Fruit fly (Drosophila melanogaster): ENCODE data around the gene CG31673.
A peak's percentile ranks its signal among the peaks of the same experiment; 100 is the strongest.

Gene CG31673

dm6 chr2L:20811039-20811652, 18.3 kb upstream of the CG31673 start (continued):
- TF ChIP-seq CG5180 (GFP tag; optimal IDR thresholded peaks at IDR 0.05) (peak; percentile 28), cwo (GFP tag; optimal IDR thresholded peaks at IDR 0.05) (peak; percentile 38), Gsc (GFP tag; IDR thresholded peaks at IDR 0.05) (no peak), Myb (GFP tag; optimal IDR thresholded peaks at IDR 0.05) (no peak), CG4282 (GFP tag; optimal IDR thresholded peaks at IDR 0.05) (no peak), CG17385 (GFP tag; optimal IDR thresholded peaks at IDR 0.05) (peak; percentile 55), Atf6 (GFP tag; IDR thresholded peaks at IDR 0.05) (peak; percentile 39; the same call in 1 of the 2 replicates), aop (GFP tag; IDR thresholded peaks at IDR 0.05) (no peak), CG17186 (GFP tag; optimal IDR thresholded peaks at IDR 0.05) (no peak), CG34422 (GFP tag; IDR thresholded peaks at IDR 0.05) (0 out of 3 replicates have a peak, but pooled peaks have one; percentile 30), CG3407 (GFP tag; optimal IDR thresholded peaks at IDR 0.05) (no peak), CG9817 (tag; optimal IDR thresholded peaks at IDR 0.05) (peak; percentile 24), mirr (GFP tag; optimal IDR thresholded peaks at IDR 0.05) (no peak), B-H1 (GFP tag; IDR thresholded peaks at IDR 0.05) (peak; percentile 21; the same call in 1 of the 3 replicates), CG18476 (GFP tag; optimal IDR thresholded peaks at IDR 0.05) (peak; percentile 25), CG10959 (GFP tag; IDR thresholded peaks at IDR 0.05) (no peak), CG6791 (GFP tag; IDR thresholded peaks at IDR 0.05; ENCODE audit: partially characterized antibody) (no peak), sisA (GFP tag; IDR thresholded peaks at IDR 0.05) (peak; percentile 50; the same call in 1 of the 2 replicates), onecut (GFP tag; IDR thresholded peaks at IDR 0.05) (no peak), tio (GFP tag; optimal IDR thresholded peaks at IDR 0.05) (no peak), sr (GFP tag; IDR thresholded peaks at IDR 0.05) (no peak), usp (GFP tag; optimal IDR thresholded peaks at IDR 0.05) (no peak), sqz (GFP tag; optimal IDR thresholded peaks at IDR 0.05) (peak; percentile 24), corto (GFP tag; optimal IDR thresholded peaks at IDR 0.05) (no peak), CG13123 (GFP tag; optimal IDR thresholded peaks at IDR 0.05) (no peak), pan (optimal IDR thresholded peaks at IDR 0.05) (no peak), pan (GFP tag; optimal IDR thresholded peaks at IDR 0.05 in 1 of 2, IDR thresholded peaks at IDR 0.05 in 1 of 2) (peak in 1 of 2 experiments; percentile 61), CG6854 (GFP tag; optimal IDR thresholded peaks at IDR 0.05) (no peak), Taf1 (GFP tag; IDR thresholded peaks at IDR 0.05) (no peak), Bdp1 (GFP tag; optimal IDR thresholded peaks at IDR 0.05) (no peak), bab2 (GFP tag; optimal IDR thresholded peaks at IDR 0.05) (no peak), CG10979 (tag; optimal IDR thresholded peaks at IDR 0.05) (peak; percentile 29), CG31224 (GFP tag; IDR thresholded peaks at IDR 0.05) (no peak), CG15514 (GFP tag; optimal IDR thresholded peaks at IDR 0.05) (peak; percentile 13), Abd-B (GFP tag; optimal IDR thresholded peaks at IDR 0.05) (no peak), Med (GFP tag) (peak; percentile 78), CG3163 (GFP tag; optimal IDR thresholded peaks at IDR 0.05) (no peak), E2f1 (GFP tag; IDR thresholded peaks at IDR 0.05) (peak; percentile 55; the same call in 1 of the 2 replicates), sens-2 (GFP tag; IDR thresholded peaks at IDR 0.05) (no peak), maf-S (GFP tag; optimal IDR thresholded peaks at IDR 0.05) (no peak), CG10209 (GFP tag; optimal IDR thresholded peaks at IDR 0.05) (peak; percentile 47), CG12942 (GFP tag; optimal IDR thresholded peaks at IDR 0.05) (peak; percentile 4), Deaf1 (tag; optimal IDR thresholded peaks at IDR 0.05) (peak; percentile 42), CG14441 (GFP tag; IDR thresholded peaks at IDR 0.05) (peak; percentile 62), CG15269 (tag; optimal IDR thresholded peaks at IDR 0.05) (peak; percentile 80), odd (GFP tag; optimal IDR thresholded peaks at IDR 0.05) (peak; percentile 7), CG34224 (GFP tag; IDR thresholded peaks at IDR 0.05; ENCODE audit: partially characterized antibody) (no peak), CG7963 (GFP tag; IDR thresholded peaks at IDR 0.05; ENCODE audit: partially characterized antibody) (no peak), ab (GFP tag; optimal IDR thresholded peaks at IDR 0.05) (no peak), sna (GFP tag; IDR thresholded peaks at IDR 0.05; ENCODE audit: partially characterized antibody) (no peak)

Data from whole organism, embryonic.